Worm (Caenorhabditis elegans): ENCODE measurements around the gene irg-3.
A peak's percentile ranks its signal among the peaks of the same experiment; 100 is the strongest.

The irg-3 gene

ce11 chrV:2575716-2576115, 16.7 kb upstream of the irg-3 start:
- no peak for TF ChIP-seq nhr-237 (tag; optimal IDR thresholded peaks at IDR 0.05)
- TF ChIP-seq lsy-12 (tag; optimal IDR thresholded peaks at IDR 0.05), result no peak
- TF ChIP-seq sea-2 (GFP tag; optimal IDR thresholded peaks at IDR 0.05), result no peak
- TF ChIP-seq nhr-67 (tag; optimal IDR thresholded peaks at IDR 0.05), result no peak
- TF ChIP-seq nhr-11 (tag; optimal IDR thresholded peaks at IDR 0.05), result no peak
- no peak for TF ChIP-seq aly-2 (tag; optimal IDR thresholded peaks at IDR 0.05)
- TF ChIP-seq ceh-9 (tag; optimal IDR thresholded peaks at IDR 0.05), result no peak
- no peak for TF ChIP-seq nhr-23 (tag; optimal IDR thresholded peaks at IDR 0.05)
- TF ChIP-seq nhr-76 (tag; optimal IDR thresholded peaks at IDR 0.05), result no peak
- no peak for TF ChIP-seq ceh-28 (tag; optimal IDR thresholded peaks at IDR 0.05)
- TF ChIP-seq nfya-1 (tag; optimal IDR thresholded peaks at IDR 0.05; ENCODE audit: insufficient read depth), result no peak
- TF ChIP-seq pha-4 (tag; optimal IDR thresholded peaks at IDR 0.05), result no peak
- no peak for TF ChIP-seq ceh-16 (tag; optimal IDR thresholded peaks at IDR 0.05)
- no peak for TF ChIP-seq egl-27 (tag; optimal IDR thresholded peaks at IDR 0.05)

- no peak for TF ChIP-seq nfya-1 (tag; optimal IDR thresholded peaks at IDR 0.05; ENCODE audit: insufficient read depth)
- TF ChIP-seq nhr-11 (tag; optimal IDR thresholded peaks at IDR 0.05), result no peak
- TF ChIP-seq snpc-4 (tag; optimal IDR thresholded peaks at IDR 0.05), result no peak
- TF ChIP-seq eor-1 (tag; optimal IDR thresholded peaks at IDR 0.05), result no peak
- TF ChIP-seq unc-39 (tag; optimal IDR thresholded peaks at IDR 0.05), result no peak
- TF ChIP-seq zag-1 (tag; optimal IDR thresholded peaks at IDR 0.05), result no peak
- no peak for TF ChIP-seq nhr-25 (tag; optimal IDR thresholded peaks at IDR 0.05)
- no peak for TF ChIP-seq jun-1 (tag; optimal IDR thresholded peaks at IDR 0.05)
- TF ChIP-seq fos-1 (tag; optimal IDR thresholded peaks at IDR 0.05), result no peak
- TF ChIP-seq nhr-237 (tag; optimal IDR thresholded peaks at IDR 0.05), result no peak
- TF ChIP-seq ceh-16 (tag; optimal IDR thresholded peaks at IDR 0.05), result no peak
- TF ChIP-seq ceh-28 (tag; optimal IDR thresholded peaks at IDR 0.05), result no peak
- TF ChIP-seq hmg-11 (tag; optimal IDR thresholded peaks at IDR 0.05), result no peak
- TF ChIP-seq mml-1 (tag; optimal IDR thresholded peaks at IDR 0.05), result no peak
- TF ChIP-seq ztf-4 (tag; optimal IDR thresholded peaks at IDR 0.05), result no peak
- no peak for TF ChIP-seq egl-27 (tag; optimal IDR thresholded peaks at IDR 0.05)
- TF ChIP-seq R02D3.7 (tag; optimal IDR thresholded peaks at IDR 0.05), result no peak
- no peak for TF ChIP-seq egl-5 (tag; optimal IDR thresholded peaks at IDR 0.05)
- TF ChIP-seq pqm-1 (tag; optimal IDR thresholded peaks at IDR 0.05), result no peak
Measured at ce11 chrV:2577603-2578002, 14.8 kb upstream of the irg-3 start, which contains the start of gene srt-4. TSS of gene srt-4 (plus strand) at chrV:2577903.

ce11 chrV:2580598-2580997, 11.8 kb upstream of the irg-3 start, which contains the start of gene C29G2.3:
TSS of gene C29G2.3 (plus strand) at chrV:2580898.
- TF ChIP-seq sea-2 (GFP tag; optimal IDR thresholded peaks at IDR 0.05) (no peak), nhr-28 (tag; optimal IDR thresholded peaks at IDR 0.05) (no peak), fkh-10 (GFP tag; optimal IDR thresholded peaks at IDR 0.05) (no peak), nhr-23 (tag; optimal IDR thresholded peaks at IDR 0.05) (no peak), R02D3.7 (tag; optimal IDR thresholded peaks at IDR 0.05) (no peak), lin-15B (tag; optimal IDR thresholded peaks at IDR 0.05) (no peak), fkh-2 (tag; optimal IDR thresholded peaks at IDR 0.05) (no peak), nhr-25 (tag; optimal IDR thresholded peaks at IDR 0.05) (no peak), egl-27 (tag; optimal IDR thresholded peaks at IDR 0.05) (no peak), nhr-76 (tag; optimal IDR thresholded peaks at IDR 0.05) (no peak), skn-1 (tag; optimal IDR thresholded peaks at IDR 0.05) (no peak), elt-2 (tag; optimal IDR thresholded peaks at IDR 0.05) (no peak), egl-5 (tag; optimal IDR thresholded peaks at IDR 0.05) (no peak), ZK546.5 (tag; optimal IDR thresholded peaks at IDR 0.05) (no peak), ztf-4 (tag; optimal IDR thresholded peaks at IDR 0.05) (no peak), nhr-11 (tag; optimal IDR thresholded peaks at IDR 0.05) (no peak)

ce11 chrV:2585727-2586126, 6.7 kb upstream of the irg-3 start, which contains the start of gene C29G2.6:
TSS of gene C29G2.6 (minus strand) at chrV:2585908.
- TF ChIP-seq hmg-11 (tag; optimal IDR thresholded peaks at IDR 0.05) (no peak), sea-2 (GFP tag; optimal IDR thresholded peaks at IDR 0.05) (no peak), ztf-11 (tag; optimal IDR thresholded peaks at IDR 0.05) (no peak), mdl-1 (tag; optimal IDR thresholded peaks at IDR 0.05) (no peak), mml-1 (tag; optimal IDR thresholded peaks at IDR 0.05) (no peak), ama-1 (optimal IDR thresholded peaks at IDR 0.05) (no peak), lin-15B (tag; optimal IDR thresholded peaks at IDR 0.05) (no peak), elt-2 (tag; optimal IDR thresholded peaks at IDR 0.05) (peak; percentile 64)

Data from whole organism, L3 larva.